Fruit fly (Drosophila melanogaster): ENCODE measurements around the gene gammaTub23C.

Gene gammaTub23C

DNA sequence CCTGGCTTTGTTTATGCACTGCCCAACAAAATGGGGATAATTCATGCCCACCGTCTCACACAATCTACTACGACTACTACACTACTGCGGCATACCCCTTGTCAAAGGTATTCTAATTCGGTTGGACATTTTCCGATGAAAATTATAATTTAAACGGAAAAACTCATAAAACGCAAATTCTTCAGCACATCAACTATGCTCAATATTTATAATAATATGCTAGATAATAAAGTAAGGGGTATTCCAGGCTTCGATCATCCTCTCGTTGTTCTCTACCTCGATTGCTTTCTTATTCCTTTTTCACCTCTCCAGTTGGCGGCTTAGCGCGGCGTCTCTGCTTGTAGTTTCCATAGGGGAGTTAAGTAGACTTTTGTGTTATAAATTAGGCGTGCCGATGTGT, 31.3 kb upstream of the gammaTub23C start (continued):
- no peak for TF ChIP-seq Lpt (GFP tag; optimal IDR thresholded peaks at IDR 0.05)
- TF ChIP-seq Six4 (GFP tag; optimal IDR thresholded peaks at IDR 0.05): no peak
- no peak for TF ChIP-seq Nf-YA (GFP tag; IDR thresholded peaks at IDR 0.05)
- no peak for TF ChIP-seq Dip3 (GFP tag; optimal IDR thresholded peaks at IDR 0.05)
- TF ChIP-seq yki (optimal IDR thresholded peaks at IDR 0.05): no peak
- no peak for TF ChIP-seq ewg (GFP tag; optimal IDR thresholded peaks at IDR 0.05)
- no peak for TF ChIP-seq CG17802 (tag; optimal IDR thresholded peaks at IDR 0.05)
- TF ChIP-seq Antp (GFP tag; optimal IDR thresholded peaks at IDR 0.05): no peak
- TF ChIP-seq CG6254 (GFP tag; optimal IDR thresholded peaks at IDR 0.05): no peak
- no peak for TF ChIP-seq CG15073 (GFP tag; optimal IDR thresholded peaks at IDR 0.05)
- no peak for TF ChIP-seq repo (GFP tag; optimal IDR thresholded peaks at IDR 0.05)
- no peak for TF ChIP-seq CG2199 (GFP tag; IDR thresholded peaks at IDR 0.05)
- no peak for TF ChIP-seq Sry-β (GFP tag; optimal IDR thresholded peaks at IDR 0.05)
- TF ChIP-seq Gsc (GFP tag; IDR thresholded peaks at IDR 0.05): no peak
- TF ChIP-seq CG13123 (GFP tag; optimal IDR thresholded peaks at IDR 0.05): no peak
- TF ChIP-seq CG4707 (GFP tag; optimal IDR thresholded peaks at IDR 0.05): no peak
- no peak for TF ChIP-seq CG14014 (GFP tag; IDR thresholded peaks at IDR 0.05)
- TF ChIP-seq CG18619 (GFP tag; optimal IDR thresholded peaks at IDR 0.05): no peak
- TF ChIP-seq CG2116 (GFP tag; optimal IDR thresholded peaks at IDR 0.05): no peak
- 0 out of 2 replicates have a peak, but pooled peaks have one; percentile 24 for TF ChIP-seq CG32532 (GFP tag; IDR thresholded peaks at IDR 0.05)
- no peak for TF ChIP-seq CG13296 (GFP tag; optimal IDR thresholded peaks at IDR 0.05)
- no peak for TF ChIP-seq CG34224 (GFP tag; IDR thresholded peaks at IDR 0.05; ENCODE audit: partially characterized antibody)
- no peak for TF ChIP-seq sr (GFP tag; IDR thresholded peaks at IDR 0.05)
- no peak for TF ChIP-seq en (GFP tag; optimal IDR thresholded peaks at IDR 0.05)
- no peak for TF ChIP-seq Ravus (GFP tag; IDR thresholded peaks at IDR 0.05)
- no peak for TF ChIP-seq CG8478 (optimal IDR thresholded peaks at IDR 0.05)
- no peak for TF ChIP-seq CG2202 (tag; optimal IDR thresholded peaks at IDR 0.05)
- no peak for TF ChIP-seq CG13287 (GFP tag; IDR thresholded peaks at IDR 0.05; ENCODE audit: partially characterized antibody)
- TF ChIP-seq CG3407 (GFP tag; optimal IDR thresholded peaks at IDR 0.05): no peak
- no peak for TF ChIP-seq nerfin-1 (tag; optimal IDR thresholded peaks at IDR 0.05)
- TF ChIP-seq Lim3 (GFP tag; IDR thresholded peaks at IDR 0.05): no peak
- TF ChIP-seq Dek (tag; optimal IDR thresholded peaks at IDR 0.05): no peak
- no peak for TF ChIP-seq tna (GFP tag; IDR thresholded peaks at IDR 0.05; ENCODE audit: partially characterized antibody)
- no peak for TF ChIP-seq scrt (GFP tag; optimal IDR thresholded peaks at IDR 0.05)
- TF ChIP-seq HLH4C (GFP tag; IDR thresholded peaks at IDR 0.05; ENCODE audit: partially characterized antibody): no peak
- TF ChIP-seq Elba2 (GFP tag; optimal IDR thresholded peaks at IDR 0.05): no peak
- no peak for TF ChIP-seq CG7963 (GFP tag; IDR thresholded peaks at IDR 0.05; ENCODE audit: partially characterized antibody)
- peak; percentile 19 for TF ChIP-seq Sox102F (GFP tag; optimal IDR thresholded peaks at IDR 0.05)
- TF ChIP-seq pan (optimal IDR thresholded peaks at IDR 0.05): no peak
- TF ChIP-seq pan (GFP tag; optimal IDR thresholded peaks at IDR 0.05 in 1 of 2, IDR thresholded peaks at IDR 0.05 in 1 of 2): no peak
- TF ChIP-seq lbe (GFP tag; optimal IDR thresholded peaks at IDR 0.05): no peak
- TF ChIP-seq Ets97D (GFP tag; optimal IDR thresholded peaks at IDR 0.05): no peak
- no peak for TF ChIP-seq Abd-B (GFP tag; optimal IDR thresholded peaks at IDR 0.05)
- TF ChIP-seq CG31224 (GFP tag; IDR thresholded peaks at IDR 0.05): no peak
- no peak for TF ChIP-seq CG3838 (GFP tag; optimal IDR thresholded peaks at IDR 0.05)
- no peak for TF ChIP-seq seq (GFP tag; IDR thresholded peaks at IDR 0.05)
- TF ChIP-seq ATbp (GFP tag; optimal IDR thresholded peaks at IDR 0.05): no peak
- TF ChIP-seq slp2 (GFP tag; optimal IDR thresholded peaks at IDR 0.05): no peak
- TF ChIP-seq CG7987 (GFP tag; optimal IDR thresholded peaks at IDR 0.05): no peak
- no peak for TF ChIP-seq CG10462 (GFP tag; optimal IDR thresholded peaks at IDR 0.05)
- TF ChIP-seq sug (tag; optimal IDR thresholded peaks at IDR 0.05): no peak
- no peak for TF ChIP-seq CG10543 (GFP tag; optimal IDR thresholded peaks at IDR 0.05)
- TF ChIP-seq Dref (GFP tag; IDR thresholded peaks at IDR 0.05): no peak
